1 worm cellular context compared by ENCODE assay signal in the genomic region with DNA sequence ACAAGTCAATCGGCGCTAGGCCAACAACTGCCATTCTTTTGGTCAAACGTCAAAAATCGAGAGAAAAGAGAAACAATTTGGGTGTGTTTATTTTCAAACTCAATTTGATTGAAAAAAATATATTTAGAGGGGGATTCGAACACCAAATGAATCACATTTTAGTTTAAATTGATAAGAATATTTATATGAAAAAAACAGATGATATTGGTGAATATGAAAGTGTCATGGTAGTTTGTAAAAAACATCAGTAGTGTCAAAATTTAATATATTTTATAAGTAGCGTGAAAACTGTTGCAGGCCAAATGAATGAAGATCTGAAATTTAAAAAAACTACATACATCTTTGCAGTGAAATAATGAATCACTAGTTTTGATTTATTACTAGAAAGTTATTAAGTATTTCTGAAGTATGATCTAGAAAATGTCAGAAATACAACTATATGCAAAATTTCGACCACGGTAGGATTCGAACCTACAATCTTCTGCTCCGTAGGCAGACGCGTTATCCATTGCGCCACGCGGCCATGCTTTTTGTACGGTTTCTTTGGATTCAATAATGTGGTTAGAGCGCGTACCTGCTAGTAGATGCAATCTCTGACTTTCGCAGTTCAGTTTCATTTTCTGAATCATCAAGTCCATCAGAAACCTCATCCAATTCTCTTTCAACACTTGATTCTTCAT.
A peak's percentile ranks its signal among the peaks of the same experiment; 100 is the strongest.
TF ChIP-seq lines count a peak whose summit lies in the region.

Gene F19C6.4 (minus strand): TSS at position 51 of the 680 bp plus-strand sequence.

TF ChIP-seq in whole organism, young adult, 124 proteins besides CTCF, POLR2A, EP300 and RAD21 (continued from another document):
- TF ChIP-seq rpc-1 (optimal IDR thresholded peaks at IDR 0.05; lab: Kevin White, UChicago) (peak; percentile 84), rpc-1 (tag; optimal IDR thresholded peaks at IDR 0.05; lab: Kevin White, UChicago) (peak; percentile 91), dpff-1 (tag; optimal IDR thresholded peaks at IDR 0.05; lab: Kevin White, UChicago) (no peak), athp-1 (tag; optimal IDR thresholded peaks at IDR 0.05; lab: Kevin White, UChicago) (no peak), ztf-28 (GFP tag; IDR thresholded peaks at IDR 0.05; lab: Robert Waterston, UW) (0 out of 2 replicates have a peak, but pooled peaks have one; percentile 45), pha-4 (tag; optimal IDR thresholded peaks at IDR 0.05; lab: Kevin White, UChicago) (no peak), K11D2.4 (GFP tag; IDR thresholded peaks at IDR 0.05; lab: Robert Waterston, UW) (no peak)
